Fruit fly (Drosophila melanogaster) whole organism, embryonic: ENCODE data around the gene UQCR-6.4L.
A peak's percentile ranks its signal among the peaks of the same experiment; 100 is the strongest.

Experiments
- Ada2b ChIP-seq: fragments of 200-800 bp; sonication (Bioruptor generic); IDR thresholded peaks from 2 replicates; pipeline ENCODE4 v1.3.6; 2022; ENCODE audit warnings: missing biosample characterization, missing genetic modification characterization
- Bdp1 ChIP-seq: fragments of 200-800 bp; sonication (Bioruptor generic); optimal IDR thresholded peaks from 3 replicates; lab custom pipeline; 2016; ENCODE audit warnings: missing biosample characterization, missing genetic modification characterization
- CG10366 ChIP-seq: fragments of 200-800 bp; sonication (Bioruptor generic); IDR thresholded peaks from 2 replicates; pipeline ENCODE4 v1.3.6; 2022; ENCODE audit warnings: missing biosample characterization, missing genetic modification characterization
- CG11398 ChIP-seq: fragments of 200-800 bp; sonication (Bioruptor generic); optimal IDR thresholded peaks from 2 replicates; lab custom pipeline; 2016; ENCODE audit warnings: missing biosample characterization, missing genetic modification characterization
- CG12104 ChIP-seq: fragments of 200-800 bp; sonication (Bioruptor generic); optimal IDR thresholded peaks from 3 replicates; lab custom pipeline; 2016; ENCODE audit warnings: missing biosample characterization, missing genetic modification characterization
- CG13287 ChIP-seq: fragments of 200-800 bp; sonication (Bioruptor generic); IDR thresholded peaks from 2 replicates; pipeline ENCODE4 v1.3.6; 2022; ENCODE audit warnings: missing biosample characterization, missing genetic modification characterization; ENCODE audit not compliant: partially characterized antibody
- CG13894 ChIP-seq: fragments of 200-800 bp; sonication (Bioruptor generic); optimal IDR thresholded peaks from 3 replicates; lab custom pipeline; 2018; ENCODE audit warnings: missing biosample characterization, mild to moderate bottlenecking, missing genetic modification characterization, moderate library complexity
- CG1529 ChIP-seq: fragments of 200-800 bp; sonication (Bioruptor generic); optimal IDR thresholded peaks from 3 replicates; lab custom pipeline; 2018; ENCODE audit warnings: missing biosample characterization, missing genetic modification characterization
- CG18262 ChIP-seq: fragments of 200-800 bp; optimal IDR thresholded peaks from 3 replicates; lab custom pipeline; 2019; ENCODE audit warnings: missing biosample characterization, mild to moderate bottlenecking, missing genetic modification characterization, moderate library complexity
- CG2129 ChIP-seq: fragments of 200-800 bp; sonication (Bioruptor generic); IDR thresholded peaks from 2 replicates; pipeline ENCODE4 v1.3.6; 2022; ENCODE audit warnings: missing biosample characterization, missing genetic modification characterization; ENCODE audit not compliant: partially characterized antibody
- CG32772 ChIP-seq: fragments of 200-800 bp; sonication (Bioruptor generic); IDR thresholded peaks from 2 replicates; pipeline ENCODE4 v1.3.6; 2022; ENCODE audit warnings: missing biosample characterization, missing genetic modification characterization
- CG3847 ChIP-seq: fragments of 200-800 bp; sonication (Bioruptor generic); IDR thresholded peaks from 2 replicates; pipeline ENCODE4 v1.3.6; 2022; ENCODE audit warnings: missing biosample characterization, missing genetic modification characterization
- CG4328 ChIP-seq: fragments of 200-800 bp; sonication (Bioruptor generic); optimal IDR thresholded peaks from 3 replicates; lab custom pipeline; 2017; ENCODE audit warnings: missing biosample characterization, missing genetic modification reagents, missing genetic modification characterization
- CG43689 ChIP-seq: fragments of 200-800 bp; sonication (Bioruptor generic); IDR thresholded peaks from 2 replicates; pipeline ENCODE4 v1.3.6; 2022; ENCODE audit warnings: missing biosample characterization, missing genetic modification characterization
- CG4404 ChIP-seq: fragments of 200-800 bp; sonication (Bioruptor generic); IDR thresholded peaks from 2 replicates; pipeline ENCODE4 v1.3.6; 2022; ENCODE audit warnings: missing biosample characterization, missing genetic modification characterization
- CG6689 ChIP-seq: fragments of 200-800 bp; sonication (Bioruptor generic); IDR thresholded peaks from 2 replicates; pipeline ENCODE4 v1.3.6; 2022; ENCODE audit warnings: missing biosample characterization, missing genetic modification characterization
- CG7271 ChIP-seq: fragments of 200-800 bp; sonication (Bioruptor generic); optimal IDR thresholded peaks from 2 replicates; lab custom pipeline; 2018; ENCODE audit warnings: missing biosample characterization, mild to moderate bottlenecking, missing genetic modification characterization, moderate library complexity
- CG7839 ChIP-seq: fragments of 200-800 bp; sonication (Bioruptor generic); optimal IDR thresholded peaks from 3 replicates; lab custom pipeline; 2018; ENCODE audit warnings: missing biosample characterization, mild to moderate bottlenecking, missing genetic modification characterization, moderate library complexity
- CG8388 ChIP-seq: fragments of 200-800 bp; sonication (Bioruptor generic); optimal IDR thresholded peaks from 2 replicates; lab custom pipeline; 2019; ENCODE audit warnings: missing biosample characterization, mild to moderate bottlenecking, missing genetic modification characterization, moderate library complexity
- Hmr ChIP-seq: fragments of 200-800 bp; sonication (Bioruptor generic); optimal IDR thresholded peaks from 3 replicates; lab custom pipeline; 2017; ENCODE audit warnings: mild to moderate bottlenecking, missing biosample characterization, missing genetic modification reagents, missing genetic modification characterization
- Lim3 ChIP-seq: fragments of 200-800 bp; sonication (Bioruptor generic); IDR thresholded peaks from 2 replicates; pipeline ENCODE4 v1.3.6; 2022; ENCODE audit warnings: missing biosample characterization, missing genetic modification characterization
- NfI ChIP-seq: fragments of 200-800 bp; sonication (Bioruptor generic); optimal IDR thresholded peaks from 3 replicates; lab custom pipeline; 2018; ENCODE audit warnings: missing biosample characterization, mild to moderate bottlenecking, missing genetic modification characterization, moderate library complexity
- Optix ChIP-seq: fragments of 200-800 bp; sonication (Bioruptor generic); IDR thresholded peaks from 3 replicates; pipeline ENCODE4 v1.3.6; 2022; ENCODE audit warnings: missing biosample characterization, missing genetic modification characterization
- Ptx1 ChIP-seq: fragments of 200-800 bp; sonication (Bioruptor generic); IDR thresholded peaks from 2 replicates; pipeline ENCODE4 v1.3.6; 2022; ENCODE audit warnings: missing biosample characterization, missing genetic modification characterization
- Sry-δ ChIP-seq: fragments of 200-800 bp; sonication (Bioruptor generic); optimal IDR thresholded peaks from 2 replicates; lab custom pipeline; 2016; ENCODE audit warnings: missing biosample characterization, missing genetic modification characterization
- abd-A ChIP-seq: fragments of 200-800 bp; sonication (Bioruptor generic); optimal IDR thresholded peaks from 3 replicates; lab custom pipeline; 2019; ENCODE audit warnings: missing biosample characterization, mild to moderate bottlenecking, missing genetic modification characterization, moderate library complexity
- ap ChIP-seq: fragments of 200-800 bp; sonication (Bioruptor generic); IDR thresholded peaks from 2 replicates; pipeline ENCODE4 v1.3.6; 2022; ENCODE audit warnings: missing biosample characterization, missing genetic modification characterization
- bbx ChIP-seq: fragments of 200-800 bp; sonication (Bioruptor generic); IDR thresholded peaks from 2 replicates; pipeline ENCODE4 v1.3.6; 2022; ENCODE audit warnings: missing biosample characterization, missing genetic modification characterization; ENCODE audit not compliant: partially characterized antibody
- bigmax ChIP-seq: fragments of 200-800 bp; sonication (Bioruptor generic); optimal IDR thresholded peaks from 2 replicates; lab custom pipeline; 2018; ENCODE audit warnings: missing biosample characterization, mild to moderate bottlenecking, missing genetic modification characterization
- br ChIP-seq: fragments of >200 bp; optimal IDR thresholded peaks from 2 replicates; lab custom pipeline; 2017
- bsh ChIP-seq, 2 experiments: fragments of 200-800 bp; sonication (Bioruptor generic); optimal IDR thresholded peaks; 2 replicates each; lab custom pipeline; 2017 to 2018; ENCODE audit warnings: mild to moderate bottlenecking in 2 of 2, missing biosample characterization in 2 of 2, missing genetic modification characterization in 2 of 2, moderate library complexity in 1 of 2
- cad ChIP-seq: fragments of >200 bp; optimal IDR thresholded peaks from 2 replicates; lab custom pipeline; 2017; ENCODE audit warnings: missing biosample characterization, missing genetic modification characterization
- chn ChIP-seq: fragments of 200-800 bp; sonication (Bioruptor generic); optimal IDR thresholded peaks from 2 replicates; lab custom pipeline; 2016; ENCODE audit warnings: missing biosample characterization, missing genetic modification characterization
- dysf ChIP-seq: fragments of 200-800 bp; sonication (Bioruptor generic); IDR thresholded peaks from 3 replicates; pipeline ENCODE4 v1.3.6; 2022; ENCODE audit warnings: missing biosample characterization, missing genetic modification characterization
- en ChIP-seq: fragments of 200-800 bp; sonication (Bioruptor generic); optimal IDR thresholded peaks from 2 replicates; lab custom pipeline; 2016; ENCODE audit warnings: missing biosample characterization, missing genetic modification characterization
- ewg ChIP-seq: fragments of 200-800 bp; sonication (Bioruptor generic); optimal IDR thresholded peaks from 3 replicates; lab custom pipeline; 2017; ENCODE audit warnings: mild to moderate bottlenecking, missing biosample characterization, missing genetic modification reagents, missing genetic modification characterization
- fd3F ChIP-seq: fragments of 200-800 bp; sonication (Bioruptor generic); optimal IDR thresholded peaks from 2 replicates; lab custom pipeline; 2018; ENCODE audit warnings: missing biosample characterization, mild to moderate bottlenecking, missing genetic modification characterization, moderate library complexity
- gcm ChIP-seq: fragments of 200-800 bp; sonication (Bioruptor generic); optimal IDR thresholded peaks from 2 replicates; lab custom pipeline; 2019; ENCODE audit warnings: missing biosample characterization, mild to moderate bottlenecking, missing genetic modification characterization, moderate library complexity
- gt ChIP-seq: fragments of 200-800 bp; sonication (Bioruptor generic); IDR thresholded peaks from 2 replicates; pipeline ENCODE4 v1.3.6; 2022; ENCODE audit warnings: missing biosample characterization, missing genetic modification characterization
- hb ChIP-seq: fragments of 200-800 bp; sonication (Bioruptor generic); IDR thresholded peaks from 3 replicates; pipeline ENCODE4 v1.3.6; 2022; ENCODE audit warnings: missing biosample characterization, missing genetic modification characterization; ENCODE audit not compliant: partially characterized antibody
- org-1 ChIP-seq: fragments of 200-800 bp; sonication (Bioruptor generic); optimal IDR thresholded peaks from 2 replicates; lab custom pipeline; 2017; ENCODE audit warnings: missing biosample characterization, missing genetic modification characterization
- otp ChIP-seq: fragments of 200-800 bp; sonication (Bioruptor generic); IDR thresholded peaks from 3 replicates; pipeline ENCODE4, ENCODE4 v1.3.6; 2022; ENCODE audit warnings: missing biosample characterization, missing genetic modification characterization
- p53 ChIP-seq: fragments of 200-800 bp; sonication (Bioruptor generic); optimal IDR thresholded peaks from 2 replicates; lab custom pipeline; 2016; ENCODE audit warnings: missing biosample characterization, missing genetic modification characterization
- phol ChIP-seq: fragments of 200-800 bp; sonication (Bioruptor generic); optimal IDR thresholded peaks from 3 replicates; lab custom pipeline; 2018; ENCODE audit warnings: missing biosample characterization, mild to moderate bottlenecking, missing genetic modification characterization, moderate library complexity
- pzg ChIP-seq: fragments of 200-800 bp; sonication (Bioruptor generic); optimal IDR thresholded peaks from 3 replicates; lab custom pipeline; 2018; ENCODE audit warnings: missing biosample characterization, mild to moderate bottlenecking, missing genetic modification characterization, moderate library complexity
- row ChIP-seq: fragments of 200-800 bp; sonication (Bioruptor generic); IDR thresholded peaks from 3 replicates; pipeline ENCODE4 v1.3.6; 2022; ENCODE audit warnings: missing biosample characterization, missing genetic modification characterization
- salm ChIP-seq: fragments of 200-800 bp; sonication (Bioruptor generic); optimal IDR thresholded peaks from 2 replicates; lab custom pipeline; 2018; ENCODE audit warnings: missing biosample characterization, mild to moderate bottlenecking, missing genetic modification characterization
- sc ChIP-seq, 3 experiments: fragments of >200 bp in 2 of 3; fragments of 200-800 bp in 1 of 3; sonication (Bioruptor generic) in 1 of 3; optimal IDR thresholded peaks; 2 replicates in 2 of 3; 3 replicates in 1 of 3; lab custom pipeline; 2017; ENCODE audit warnings: mild to moderate bottlenecking in 1 of 3, missing biosample characterization in 1 of 3, missing genetic modification characterization in 1 of 3, missing genetic modification reagents in 1 of 3
- stc ChIP-seq: fragments of 200-800 bp; sonication (Bioruptor generic); IDR thresholded peaks from 2 replicates; pipeline ENCODE4 v1.3.6; 2022; ENCODE audit warnings: missing biosample characterization, missing genetic modification characterization
- vfl ChIP-seq: fragments of 200-800 bp; sonication (Bioruptor generic); optimal IDR thresholded peaks from 2 replicates; lab custom pipeline; 2016; ENCODE audit warnings: missing biosample characterization, missing genetic modification characterization

Gene UQCR-6.4L

DNA sequence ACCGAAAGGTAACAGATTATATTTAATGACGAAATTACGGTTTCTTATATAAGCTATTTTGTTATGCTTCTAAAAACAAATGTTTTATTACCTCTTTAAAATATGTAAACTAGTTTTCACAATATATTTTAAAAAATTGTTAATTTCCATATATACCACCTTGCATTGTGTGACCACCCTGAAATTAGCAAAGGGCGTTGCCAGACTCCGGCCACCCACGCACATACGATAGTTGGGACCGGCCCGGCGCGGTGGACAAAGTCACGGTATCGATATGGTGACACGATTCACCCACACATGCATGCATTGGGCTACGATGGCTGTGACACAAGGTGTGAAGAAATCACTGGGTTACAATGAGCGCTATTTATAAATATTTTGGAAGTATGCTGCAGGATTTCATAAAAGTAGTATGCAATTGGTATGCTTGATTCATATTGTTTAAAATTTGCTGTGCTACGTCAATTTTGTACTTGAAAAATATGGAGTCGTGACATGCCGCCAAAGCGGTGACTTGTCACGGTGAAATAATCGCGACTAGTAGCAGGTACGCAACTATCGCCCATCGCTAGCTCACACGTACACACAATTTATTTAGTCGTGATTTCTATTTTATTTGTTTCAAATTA lies 21.6 kb downstream of the UQCR-6.4L start (continued):
- TF ChIP-seq NfI (GFP tag; lab: Kevin White, UChicago) (peak; percentile 47), Sry-δ (GFP tag; lab: Kevin White, UChicago) (peak; percentile 98), CG43689 (GFP tag; lab: Robert Waterston, UW) (no peak), pzg (peak; percentile 92), CG32772 (GFP tag; lab: Robert Waterston, UW) (peak; percentile 35), CG7271 (tag; lab: Kevin White, UChicago) (peak; percentile 20), CG6689 (GFP tag; lab: Robert Waterston, UW) (peak; percentile 99), abd-A (no peak), ap (GFP tag; lab: Robert Waterston, UW) (peak; percentile 47; the same call in 1 of the 2 replicates), dysf (peak; percentile 62; the same call in 1 of the 3 replicates), vfl (GFP tag; lab: Kevin White, UChicago) (peak; percentile 19), CG8388 (GFP tag; lab: Kevin White, UChicago) (no peak), salm (tag; lab: Kevin White, UChicago) (no peak), cad (no peak), phol (tag; lab: Kevin White, UChicago) (peak; percentile 76), CG1529 (peak; percentile 18), org-1 (GFP tag; lab: Kevin White, UChicago) (no peak), p53 (GFP tag; lab: Kevin White, UChicago) (peak; percentile 34), fd3F (GFP tag; lab: Kevin White, UChicago) (peak; percentile 21), Lim3 (GFP tag; lab: Robert Waterston, UW) (no peak), CG4404 (GFP tag; lab: Robert Waterston, UW) (no peak), bigmax (GFP tag; lab: Kevin White, UChicago) (no peak), CG11398 (GFP tag; lab: Kevin White, UChicago) (peak; percentile 54), sc (optimal IDR thresholded peaks at IDR 0.05; lab: Kevin White, UChicago) (no peak), sc (GFP tag; optimal IDR thresholded peaks at IDR 0.05; lab: Kevin White, UChicago) (peak; percentile 11), bsh (GFP tag; optimal IDR thresholded peaks at IDR 0.05; lab: Kevin White, UChicago) (peak in 1 of 2 experiments; percentile 57), row (GFP tag; lab: Robert Waterston, UW) (peak; percentile 94), Ptx1 (GFP tag; lab: Robert Waterston, UW) (peak; percentile 50), CG4328 (peak; percentile 42), en (no peak), CG13894 (peak; percentile 52), CG3847 (GFP tag; lab: Robert Waterston, UW) (peak; percentile 79), CG7839 (tag; lab: Kevin White, UChicago) (peak; percentile 63), CG12104 (no peak), otp (GFP tag; lab: Robert Waterston, UW) (peak; percentile 41; the same call in 1 of the 3 replicates), hb (GFP tag; lab: Robert Waterston, UW) (peak; percentile 92), CG13287 (peak; percentile 94), gt (no peak), gcm (peak; percentile 1), CG2129 (GFP tag; lab: Robert Waterston, UW) (peak; percentile 90), ewg (GFP tag; lab: Kevin White, UChicago) (peak; percentile 68), Bdp1 (GFP tag; lab: Kevin White, UChicago) (peak; percentile 64), chn (GFP tag; lab: Kevin White, UChicago) (peak; percentile 73), CG18262 (tag; lab: Kevin White, UChicago) (peak; percentile 62), CG10366 (GFP tag; lab: Robert Waterston, UW) (peak; percentile 55), Optix (GFP tag; lab: Robert Waterston, UW) (no peak), stc (GFP tag; lab: Robert Waterston, UW) (peak; percentile 69; the same call in 1 of the 2 replicates), Hmr (GFP tag; lab: Kevin White, UChicago) (peak; percentile 80), bbx (GFP tag; lab: Robert Waterston, UW) (peak; percentile 83), br (lab: Kevin White, UChicago) (no peak), Ada2b (GFP tag; lab: Robert Waterston, UW) (peak; percentile 51)
